Worm (Caenorhabditis elegans): ENCODE data around the gene gcc-2.

DNA sequence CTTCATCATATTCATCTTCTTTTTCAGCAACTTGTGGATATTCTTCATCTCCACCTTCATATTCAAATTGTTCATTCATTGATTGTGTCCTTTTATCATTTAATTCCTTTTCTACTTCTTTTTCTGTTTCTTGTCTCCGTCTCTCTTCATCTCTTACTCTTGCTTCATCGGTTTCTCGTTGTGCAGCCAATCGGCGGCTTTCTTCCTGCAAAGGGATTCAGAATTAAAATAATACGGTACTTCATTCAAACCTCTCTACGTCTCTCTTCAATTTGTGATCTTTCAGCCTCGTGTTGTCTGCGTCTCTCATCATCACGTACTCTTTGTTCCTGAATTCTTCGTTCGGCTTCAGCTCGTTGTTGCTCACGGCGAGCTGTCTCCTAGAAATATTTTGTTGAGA is 21.3 kb downstream of the gcc-2 start:
- TF ChIP-seq dao-5 (tag; optimal IDR thresholded peaks at IDR 0.05), result no peak
- no peak for TF ChIP-seq W03F9.2 (tag; optimal IDR thresholded peaks at IDR 0.05)

Measured in whole organism, L4/young adult.